Worm (Caenorhabditis elegans): Measurements from ENCODE around the gene rip-1.

- TF ChIP-seq F13H6.1 (tag; optimal IDR thresholded peaks at IDR 0.05) (no peak), pag-3 (tag; optimal IDR thresholded peaks at IDR 0.05; ENCODE audit: borderline replicate concordance) (no peak), nhr-11 (tag; optimal IDR thresholded peaks at IDR 0.05) (no peak), ama-1 (optimal IDR thresholded peaks at IDR 0.05) (no peak), ceh-24 (tag; optimal IDR thresholded peaks at IDR 0.05) (no peak), fkh-10 (GFP tag; optimal IDR thresholded peaks at IDR 0.05) (no peak), ztf-16 (tag; optimal IDR thresholded peaks at IDR 0.05) (no peak), ahr-1 (tag; optimal IDR thresholded peaks at IDR 0.05) (no peak), ets-4 (tag; optimal IDR thresholded peaks at IDR 0.05) (no peak)
These were observed 35.4 kb upstream of the rip-1 start for ce11 chrIII:10293946-10294345.
